Fruit fly (Drosophila melanogaster): ENCODE data around the gene CG3402.

CG3402 gene

DNA sequence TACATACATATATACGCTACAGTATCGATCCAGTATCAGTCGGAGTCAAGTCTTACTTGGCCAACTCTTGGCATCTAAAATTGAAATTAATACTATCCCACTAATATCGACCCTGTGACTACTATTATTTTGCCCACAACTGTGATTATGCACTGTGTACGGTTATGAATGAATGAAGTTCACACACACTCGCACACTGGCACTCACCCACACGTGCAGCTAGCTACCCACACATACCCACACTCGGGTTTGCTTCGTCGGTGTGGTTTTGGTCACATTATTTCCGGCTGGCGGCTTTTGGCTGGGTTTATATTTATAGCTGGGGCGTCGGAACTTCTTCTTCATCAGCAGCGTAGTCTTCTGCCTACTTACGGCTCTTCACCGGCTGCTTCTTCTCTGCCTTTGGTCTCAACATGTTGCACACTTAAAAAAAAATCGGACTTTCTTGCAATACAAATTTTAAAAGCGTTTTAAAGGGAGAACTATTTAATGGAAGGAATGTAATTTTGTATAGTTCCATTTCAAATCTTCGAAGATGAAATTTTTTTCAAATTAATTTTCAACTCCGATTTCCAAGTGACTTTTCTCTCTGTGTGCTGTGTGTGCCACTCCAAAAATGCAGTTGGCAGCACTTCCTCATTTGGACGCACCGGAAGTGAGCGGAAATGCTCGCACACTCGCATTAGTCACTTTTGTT, 18.2 kb downstream of the CG3402 start:
- TF ChIP-seq CG8478 (optimal IDR thresholded peaks at IDR 0.05), result no peak
- no peak for TF ChIP-seq CTCF (optimal IDR thresholded peaks at IDR 0.05)

- TF ChIP-seq CG8478 (optimal IDR thresholded peaks at IDR 0.05), result no peak
- no peak for TF ChIP-seq CTCF (optimal IDR thresholded peaks at IDR 0.05)
These were observed 19.1 kb downstream of the CG3402 start for dm6 chr3L:633272-634254.

dm6 chr3L:632058-632457, 20.6 kb downstream of the CG3402 start:
- TF ChIP-seq CTCF (optimal IDR thresholded peaks at IDR 0.05), result no peak
- TF ChIP-seq CG8478 (optimal IDR thresholded peaks at IDR 0.05), result no peak

- TF ChIP-seq CG8478 (optimal IDR thresholded peaks at IDR 0.05) (no peak), CTCF (optimal IDR thresholded peaks at IDR 0.05) (no peak)
These were observed 22.0 kb downstream of the CG3402 start for dm6 chr3L:630666-631065.

DNA sequence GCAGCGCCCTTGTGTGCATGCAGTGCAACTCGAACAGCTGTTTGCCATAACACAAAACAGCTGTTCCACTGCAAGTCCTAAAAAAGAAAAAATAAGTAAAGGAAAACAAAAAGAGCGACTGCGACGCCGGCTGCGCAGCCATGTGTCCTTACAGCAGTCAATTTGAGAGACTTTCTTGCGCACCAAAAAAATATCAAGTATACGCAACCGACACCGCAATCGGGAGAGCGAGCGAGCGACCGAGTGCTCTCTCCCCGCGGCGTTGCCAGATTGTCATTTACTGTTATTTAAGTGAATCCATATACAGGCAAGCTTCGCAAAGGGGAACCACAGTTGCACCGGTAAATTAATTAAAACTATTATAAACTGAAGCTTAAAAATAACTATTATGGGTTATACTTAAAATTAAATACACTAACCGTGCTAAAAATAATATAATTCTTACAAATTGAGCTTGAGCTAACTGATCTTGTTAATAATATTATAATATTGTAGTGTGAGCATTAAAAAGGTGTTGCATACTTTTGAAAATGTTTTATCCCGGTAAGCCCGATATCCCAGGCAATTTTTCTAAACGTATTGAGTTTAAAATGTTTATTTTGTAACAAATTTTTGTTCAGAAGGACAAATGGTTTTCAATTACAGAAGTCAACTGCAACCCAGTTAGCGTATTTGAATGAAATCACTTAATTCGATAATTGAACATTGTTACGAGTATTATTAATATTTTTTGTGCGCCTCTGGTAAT, 22.6 kb downstream of the CG3402 start:
- TF ChIP-seq CG8478 (optimal IDR thresholded peaks at IDR 0.05), result no peak
- TF ChIP-seq CTCF (optimal IDR thresholded peaks at IDR 0.05), result no peak

- no peak for TF ChIP-seq CG8478 (optimal IDR thresholded peaks at IDR 0.05)
- no peak for TF ChIP-seq CTCF (optimal IDR thresholded peaks at IDR 0.05)
These were observed 23.2 kb downstream of the CG3402 start for dm6 chr3L:629353-629915.

DNA sequence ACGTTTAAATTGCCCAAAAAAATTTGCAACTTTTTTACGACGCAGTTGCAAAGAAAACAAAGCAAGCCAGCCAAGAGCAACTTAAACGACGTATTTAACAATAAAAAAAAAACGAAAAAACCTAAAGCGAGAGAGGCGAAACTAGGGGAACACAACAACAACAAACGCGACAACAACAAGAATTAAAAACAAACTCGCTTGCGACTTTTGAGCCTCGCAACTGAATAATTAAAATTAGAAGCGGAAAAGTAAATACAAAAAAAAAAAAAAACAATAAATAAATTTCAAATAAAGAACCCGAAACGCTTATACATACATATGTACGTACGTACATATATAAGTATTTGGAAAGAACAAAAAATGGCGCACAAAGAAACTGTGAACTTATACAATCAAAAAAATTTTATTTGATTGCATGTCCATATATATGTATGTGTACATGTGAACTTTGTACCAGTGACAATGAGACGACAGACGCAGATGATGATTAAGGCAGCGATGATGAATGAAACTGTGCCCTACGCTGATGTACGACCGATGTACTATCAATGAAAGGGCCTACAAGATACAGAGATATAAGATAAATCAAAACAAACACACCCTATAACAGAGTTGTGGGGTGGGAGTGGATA, 23.9 kb downstream of the CG3402 start:
- TF ChIP-seq CTCF (optimal IDR thresholded peaks at IDR 0.05), result no peak
- no peak for TF ChIP-seq CG8478 (optimal IDR thresholded peaks at IDR 0.05)

dm6 chr3L:627819-628601, 24.7 kb downstream of the CG3402 start:
- TF ChIP-seq CG8478 (optimal IDR thresholded peaks at IDR 0.05) (no peak), CTCF (optimal IDR thresholded peaks at IDR 0.05) (no peak)

DNA sequence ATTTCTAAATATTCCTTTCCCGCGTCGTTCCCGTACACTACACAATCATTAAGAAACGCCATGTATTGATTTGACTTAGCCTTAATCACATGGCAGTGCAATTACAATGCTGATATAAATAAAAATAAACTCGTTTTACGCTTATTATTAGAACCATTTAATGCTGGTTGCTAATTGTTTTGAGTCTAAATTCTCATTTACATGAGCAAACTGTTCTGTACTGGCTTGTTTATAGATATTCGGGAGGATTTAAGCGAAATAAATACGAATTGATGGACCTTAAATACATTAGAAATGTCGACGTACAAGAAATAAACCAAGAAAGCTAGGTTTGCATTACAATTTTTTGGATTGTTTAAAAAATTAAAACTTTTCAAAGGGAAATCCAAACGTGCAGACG, 25.3 kb downstream of the CG3402 start:
- no peak for TF ChIP-seq CG8478 (optimal IDR thresholded peaks at IDR 0.05)
- TF ChIP-seq CTCF (optimal IDR thresholded peaks at IDR 0.05), result no peak

- TF ChIP-seq CG8478 (optimal IDR thresholded peaks at IDR 0.05) (no peak), CTCF (optimal IDR thresholded peaks at IDR 0.05) (no peak)
These were observed 25.9 kb downstream of the CG3402 start for dm6 chr3L:626498-627369.

- no peak for TF ChIP-seq CG8478 (optimal IDR thresholded peaks at IDR 0.05)
- TF ChIP-seq CTCF (optimal IDR thresholded peaks at IDR 0.05), result no peak
These were observed 26.8 kb downstream of the CG3402 start for dm6 chr3L:625899-626298.

DNA sequence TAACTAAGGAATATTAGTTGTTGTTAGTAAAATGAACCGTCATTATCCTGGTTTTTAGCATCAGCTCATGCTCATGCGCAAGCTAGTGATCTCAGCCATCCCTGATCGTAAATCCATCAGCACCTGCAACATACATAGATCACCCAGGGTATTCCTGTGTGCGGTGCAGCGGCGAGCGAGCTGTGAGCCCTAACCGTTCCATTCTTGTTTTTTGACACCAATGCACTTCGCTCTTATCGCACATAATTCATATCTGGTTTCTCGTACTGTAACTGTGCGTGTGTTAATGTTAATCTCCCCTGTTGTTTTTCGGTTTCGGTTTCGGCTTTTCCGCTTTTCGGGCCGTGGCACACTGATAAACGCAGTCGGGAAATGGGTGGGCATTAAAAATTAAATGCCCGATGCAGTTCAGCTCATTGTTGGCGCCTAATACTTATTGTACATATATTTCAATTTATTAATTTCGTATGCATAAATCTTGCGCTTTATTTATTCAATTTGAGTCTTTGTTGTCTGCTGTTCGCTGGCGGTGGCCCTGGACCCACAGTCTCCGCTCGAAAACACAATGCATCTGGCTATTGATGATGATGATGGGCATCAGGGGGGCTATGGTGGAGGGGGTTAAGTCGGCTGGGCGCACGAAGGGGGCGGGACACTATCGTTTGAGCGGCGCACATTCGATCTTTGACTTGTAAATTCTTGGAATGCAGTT, 28.3 kb downstream of the CG3402 start:
- TF ChIP-seq CTCF (optimal IDR thresholded peaks at IDR 0.05) (no peak), CG8478 (optimal IDR thresholded peaks at IDR 0.05) (no peak)

Measured in S2 (cell line).